Fruit fly (Drosophila melanogaster) whole organism, adult: ENCODE results near the gene MESR6.
A peak's percentile ranks its signal among the peaks of the same experiment; 100 is the strongest.

Source experiments
- CG11617 ChIP-seq: fragments of 200-800 bp; sonication (Bioruptor generic); optimal IDR thresholded peaks from 2 replicates; lab custom pipeline; 2017; ENCODE audit warnings: mild to moderate bottlenecking, missing biosample characterization, missing genetic modification reagents, missing genetic modification characterization
- CG12768 ChIP-seq: fragments of 200-800 bp; sonication (Bioruptor generic); optimal IDR thresholded peaks from 2 replicates; lab custom pipeline; 2017; ENCODE audit warnings: missing biosample characterization, missing genetic modification characterization, mild to moderate bottlenecking, moderate library complexity, missing genetic modification reagents
- CG14711 ChIP-seq: fragments of 200-800 bp; sonication (Bioruptor generic); optimal IDR thresholded peaks from 2 replicates; lab custom pipeline; 2018; ENCODE audit warnings: missing biosample characterization, mild to moderate bottlenecking, missing genetic modification characterization, moderate library complexity
- CG1620 ChIP-seq: fragments of 200-800 bp; sonication (Bioruptor generic); optimal IDR thresholded peaks from 2 replicates; lab custom pipeline; 2016; ENCODE audit warnings: missing biosample characterization, missing genetic modification characterization
- CG33017 ChIP-seq: fragments of 200-800 bp; sonication (Bioruptor generic); optimal IDR thresholded peaks from 2 replicates; lab custom pipeline; 2018; ENCODE audit warnings: missing biosample characterization, mild to moderate bottlenecking, missing genetic modification characterization, moderate library complexity
- CG5204 ChIP-seq: fragments of 200-800 bp; sonication (Bioruptor generic); optimal IDR thresholded peaks from 2 replicates; lab custom pipeline; 2016; ENCODE audit warnings: missing biosample characterization, missing genetic modification characterization
- CG7045 ChIP-seq: fragments of 200-800 bp; sonication (Bioruptor generic); optimal IDR thresholded peaks from 2 replicates; lab custom pipeline; 2017; ENCODE audit warnings: missing biosample characterization, mild to moderate bottlenecking, missing genetic modification characterization
- CG7101 ChIP-seq: fragments of 200-800 bp; sonication (Bioruptor generic); optimal IDR thresholded peaks from 2 replicates; lab custom pipeline; 2018; ENCODE audit warnings: missing biosample characterization, mild to moderate bottlenecking, missing genetic modification characterization, moderate library complexity
- Clk ChIP-seq: fragments of 200-800 bp; sonication (Bioruptor generic); optimal IDR thresholded peaks from 2 replicates; lab custom pipeline; 2017; ENCODE audit warnings: missing biosample characterization, missing genetic modification characterization
- Crg-1 ChIP-seq: fragments of 200-800 bp; sonication (Bioruptor generic); optimal IDR thresholded peaks from 2 replicates; lab custom pipeline; 2016; ENCODE audit warnings: missing biosample characterization, missing genetic modification characterization
- Hr96 ChIP-seq: fragments of 200-800 bp; sonication (Bioruptor generic); optimal IDR thresholded peaks from 2 replicates; lab custom pipeline; 2016; ENCODE audit warnings: missing biosample characterization, missing genetic modification characterization
- Mnt ChIP-seq: fragments of 200-800 bp; sonication (Bioruptor generic); optimal IDR thresholded peaks from 2 replicates; lab custom pipeline; 2016; ENCODE audit warnings: missing biosample characterization, mild to moderate bottlenecking, missing genetic modification characterization
- bab1 ChIP-seq: fragments of 200-800 bp; sonication (Bioruptor generic); optimal IDR thresholded peaks from 3 replicates; lab custom pipeline; 2019; ENCODE audit warnings: missing biosample characterization, mild to moderate bottlenecking, missing genetic modification characterization, moderate library complexity
- cic ChIP-seq: fragments of 200-800 bp; sonication (Bioruptor generic); optimal IDR thresholded peaks from 2 replicates; lab custom pipeline; 2017; ENCODE audit warnings: missing biosample characterization, mild to moderate bottlenecking, missing genetic modification characterization, moderate library complexity
- cnc ChIP-seq, 2 experiments: fragments of >200 bp; optimal IDR thresholded peaks; 2 replicates each; lab custom pipeline; 2017
- kay ChIP-seq: fragments of 200-800 bp; sonication (Bioruptor generic); peaks from one replicate; lab custom pipeline; 2016; ENCODE audit warnings: missing biosample characterization, missing genetic modification characterization, borderline replicate concordance
- ovo ChIP-seq: fragments of 200-800 bp; sonication (Bioruptor generic); optimal IDR thresholded peaks from 2 replicates; lab custom pipeline; 2016; ENCODE audit warnings: missing biosample characterization, missing genetic modification characterization
- pad ChIP-seq: fragments of 200-800 bp; sonication (Bioruptor generic); optimal IDR thresholded peaks from 3 replicates; lab custom pipeline; 2017; ENCODE audit warnings: missing biosample characterization, missing genetic modification characterization, mild to moderate bottlenecking, moderate library complexity, missing genetic modification reagents
- tj ChIP-seq: fragments of 200-800 bp; sonication (Bioruptor generic); optimal IDR thresholded peaks from 3 replicates; lab custom pipeline; 2017; ENCODE audit warnings: missing biosample characterization, mild to moderate bottlenecking, missing genetic modification characterization, moderate library complexity
- toe ChIP-seq: fragments of 200-800 bp; sonication (Bioruptor generic); optimal IDR thresholded peaks from 2 replicates; lab custom pipeline; 2016; ENCODE audit warnings: missing biosample characterization, missing genetic modification characterization

The MESR6 gene

dm6 chr3L:19071173-19071844 is 21.2 kb upstream of the MESR6 start:
- TF ChIP-seq cic (GFP tag; lab: Kevin White, UChicago) (peak; percentile 88), CG11617 (GFP tag; lab: Kevin White, UChicago) (no peak), Hr96 (no peak), CG7045 (peak; percentile 32), Mnt (GFP tag; lab: Kevin White, UChicago) (peak; percentile 20), CG7101 (peak; percentile 1), cnc (optimal IDR thresholded peaks at IDR 0.05; lab: Kevin White, UChicago) (no peak), kay (peak; percentile 95), ovo (peak; percentile 14), CG12768 (GFP tag; lab: Kevin White, UChicago) (peak; percentile 14), toe (GFP tag; lab: Kevin White, UChicago) (no peak), CG1620 (GFP tag; lab: Kevin White, UChicago) (no peak)

- no peak for TF ChIP-seq Mnt (GFP tag; lab: Kevin White, UChicago)
- TF ChIP-seq cic (GFP tag; lab: Kevin White, UChicago), result peak; percentile 100
- peak; percentile 23 for TF ChIP-seq toe (GFP tag; lab: Kevin White, UChicago)
- TF ChIP-seq Crg-1 (GFP tag; lab: Kevin White, UChicago), result peak; percentile 24
- peak; percentile 86 for TF ChIP-seq CG12768 (GFP tag; lab: Kevin White, UChicago)
- TF ChIP-seq pad (GFP tag; lab: Kevin White, UChicago), result peak; percentile 16
- TF ChIP-seq ovo, result peak; percentile 76
- TF ChIP-seq CG11617 (GFP tag; lab: Kevin White, UChicago), result peak; percentile 52
- no peak for TF ChIP-seq CG1620 (GFP tag; lab: Kevin White, UChicago)
- peak; percentile 10 for TF ChIP-seq Clk (GFP tag; lab: Kevin White, UChicago)
- TF ChIP-seq cnc (optimal IDR thresholded peaks at IDR 0.05; lab: Kevin White, UChicago), result no peak
- TF ChIP-seq CG14711 (tag; lab: Kevin White, UChicago), result peak; percentile 31
- peak; percentile 93 for TF ChIP-seq kay
- TF ChIP-seq bab1 (GFP tag; lab: Kevin White, UChicago), result peak; percentile 39
- peak; percentile 24 for TF ChIP-seq tj (GFP tag; lab: Kevin White, UChicago)
- peak; percentile 27 for TF ChIP-seq CG7101
- peak; percentile 77 for TF ChIP-seq CG33017 (tag; lab: Kevin White, UChicago)
- peak; percentile 71 for TF ChIP-seq CG7045
- no peak for TF ChIP-seq Hr96
- no peak for TF ChIP-seq CG5204 (GFP tag; lab: Kevin White, UChicago)
Observed at dm6 chr3L:19072177-19072603, 20.3 kb upstream of the MESR6 start.

- TF ChIP-seq Mnt (GFP tag; lab: Kevin White, UChicago) (peak; percentile 32), CG33017 (tag; lab: Kevin White, UChicago) (no peak), CG12768 (GFP tag; lab: Kevin White, UChicago) (peak; percentile 31), cic (GFP tag; lab: Kevin White, UChicago) (peak; percentile 75), CG14711 (tag; lab: Kevin White, UChicago) (no peak)
Observed at dm6 chr3L:19073029-19073908, 19.2 kb upstream of the MESR6 start.

dm6 chr3L:19073909-19074239 is 18.6 kb upstream of the MESR6 start:
- peak; percentile 20 for TF ChIP-seq kay
- TF ChIP-seq CG1620 (GFP tag; lab: Kevin White, UChicago), result no peak

dm6 chr3L:19074673-19075402 is 17.6 kb upstream of the MESR6 start:
- no peak for TF ChIP-seq Crg-1 (GFP tag; lab: Kevin White, UChicago)
- TF ChIP-seq cnc (optimal IDR thresholded peaks at IDR 0.05; lab: Kevin White, UChicago), result no peak
- no peak for TF ChIP-seq Hr96
- no peak for TF ChIP-seq CG1620 (GFP tag; lab: Kevin White, UChicago)
- TF ChIP-seq kay, result no peak
- TF ChIP-seq CG7101, result no peak
- TF ChIP-seq CG33017 (tag; lab: Kevin White, UChicago), result no peak
- no peak for TF ChIP-seq cic (GFP tag; lab: Kevin White, UChicago)
- TF ChIP-seq ovo, result no peak
- no peak for TF ChIP-seq CG12768 (GFP tag; lab: Kevin White, UChicago)
- TF ChIP-seq Mnt (GFP tag; lab: Kevin White, UChicago), result no peak
- TF ChIP-seq toe (GFP tag; lab: Kevin White, UChicago), result no peak
- no peak for TF ChIP-seq CG11617 (GFP tag; lab: Kevin White, UChicago)
- no peak for TF ChIP-seq Clk (GFP tag; lab: Kevin White, UChicago)
- TF ChIP-seq tj (GFP tag; lab: Kevin White, UChicago), result no peak
- TF ChIP-seq bab1 (GFP tag; lab: Kevin White, UChicago), result no peak
- TF ChIP-seq CG5204 (GFP tag; lab: Kevin White, UChicago), result no peak
